Fruit fly (Drosophila melanogaster) Kc167 (cell line): ENCODE results near the gene Edem1.

Experiments
- Myc ChIP-seq: fragments of >200 bp; optimal IDR thresholded peaks from 2 replicates; lab custom pipeline; 2017; ENCODE audit warnings: missing external identifiers
- Sin3A ChIP-seq: fragments of >200 bp; optimal IDR thresholded peaks from 2 replicates; lab custom pipeline; 2018; ENCODE audit warnings: missing external identifiers
- h ChIP-seq: fragments of >200 bp; optimal IDR thresholded peaks from 3 replicates; lab custom pipeline; 2018; ENCODE audit warnings: missing external identifiers
- insv ChIP-seq: fragments of >200 bp; optimal IDR thresholded peaks from 3 replicates; lab custom pipeline; 2018; ENCODE audit warnings: missing external identifiers
- psq ChIP-seq: fragments of >200 bp; optimal IDR thresholded peaks from 2 replicates; lab custom pipeline; 2017; ENCODE audit warnings: missing external identifiers
- ttk ChIP-seq: sonication (Bioruptor generic); optimal IDR thresholded peaks from 2 replicates; lab custom pipeline; 2017; ENCODE audit warnings: missing external identifiers

Gene Edem1

DNA sequence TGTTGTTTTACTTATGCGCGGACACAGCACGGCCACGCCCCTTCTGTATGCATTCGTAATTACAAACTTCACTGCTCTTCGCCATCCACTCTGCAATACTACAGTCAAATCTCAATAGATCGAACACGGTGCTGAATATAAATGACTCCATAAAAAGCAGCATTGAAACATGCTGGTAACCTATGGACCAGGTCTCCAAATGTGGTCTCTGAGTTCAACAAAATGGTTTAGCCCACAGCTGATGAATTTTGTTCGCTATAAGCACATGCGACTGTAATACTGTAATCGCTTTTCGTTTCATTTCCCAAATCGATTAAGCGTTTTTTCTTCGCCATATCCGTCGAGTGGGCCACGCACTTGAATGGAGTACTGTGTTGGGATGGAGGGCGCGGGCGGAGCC lies 11.2 kb downstream of the Edem1 start:
- TF ChIP-seq Sin3A = no peak
- TF ChIP-seq ttk (lab: Kevin White, UChicago) = no peak
- TF ChIP-seq psq (lab: Kevin White, UChicago) = no peak
- no peak for TF ChIP-seq Myc
- no peak for TF ChIP-seq insv
- no peak for TF ChIP-seq h

DNA sequence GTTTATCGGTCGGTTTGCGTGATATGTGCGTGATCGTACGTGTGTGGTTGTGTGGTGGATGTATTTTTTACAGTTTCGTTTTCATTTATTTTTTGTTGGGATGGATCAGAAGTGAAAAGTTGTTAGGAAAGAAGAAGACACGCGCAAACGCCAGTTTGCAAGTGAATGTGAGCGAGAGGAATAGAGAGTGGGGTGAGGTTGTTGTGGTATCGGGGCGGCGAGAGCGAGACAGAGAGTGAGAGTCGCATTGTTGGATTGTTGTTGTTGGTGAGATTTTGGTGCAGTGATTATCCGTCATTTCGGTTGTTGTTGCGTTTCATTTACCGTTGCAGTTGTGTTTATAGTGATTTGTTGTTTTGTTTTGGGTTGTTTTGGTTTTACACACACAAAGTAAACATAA lies 15.1 kb downstream of the Edem1 start:
- TF ChIP-seq Myc (no peak), h (no peak), insv (no peak)

DNA sequence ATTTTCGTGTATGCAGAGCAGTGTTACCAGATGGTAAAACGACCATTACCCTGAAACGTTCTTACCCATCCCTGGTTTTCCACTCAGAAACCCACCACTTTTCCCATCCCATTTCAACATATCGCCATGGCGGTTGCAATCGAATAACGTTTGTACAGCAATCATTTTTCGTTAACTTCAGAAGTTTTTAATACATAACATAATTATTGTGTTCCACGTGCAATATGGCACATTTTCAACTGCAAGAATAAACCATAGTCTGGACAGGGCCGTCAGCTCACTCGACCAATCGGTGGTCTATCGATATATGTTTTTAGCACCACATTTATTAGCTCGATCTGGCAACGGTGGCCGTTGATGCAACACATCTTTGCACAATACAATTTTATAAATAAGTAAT lies 18.7 kb downstream of the Edem1 start, which contains the start of the genes trr and mRpL16:
Gene trr (minus strand): TSS at position 25 of the 400 bp plus-strand sequence.
Gene mRpL16 (plus strand): TSS at position 331 of the 400 bp plus-strand sequence.
- no peak for TF ChIP-seq psq (lab: Kevin White, UChicago)
- no peak for TF ChIP-seq ttk (lab: Kevin White, UChicago)
- no peak for TF ChIP-seq Sin3A

DNA sequence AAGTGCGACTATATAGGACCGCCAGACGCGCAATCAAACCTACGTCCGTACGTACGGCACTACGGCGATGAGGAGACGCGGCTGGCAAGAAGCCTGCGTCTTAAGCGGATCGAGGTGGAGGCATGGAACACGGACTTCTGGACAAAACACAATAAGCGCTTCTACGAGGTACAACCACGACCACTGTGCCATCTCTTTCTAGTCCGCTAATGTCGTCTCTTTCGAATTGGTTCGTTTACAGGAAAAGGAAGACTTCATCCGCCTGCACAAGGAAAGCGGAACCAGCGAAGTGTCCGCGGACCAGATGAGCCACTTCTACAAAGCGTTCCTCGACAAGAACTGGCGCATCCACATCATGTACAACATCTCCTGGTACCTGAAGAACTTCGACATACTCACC lies 27.8 kb downstream of the Edem1 start:
- TF ChIP-seq insv (no peak), ttk (lab: Kevin White, UChicago) (no peak), h (no peak)

DNA sequence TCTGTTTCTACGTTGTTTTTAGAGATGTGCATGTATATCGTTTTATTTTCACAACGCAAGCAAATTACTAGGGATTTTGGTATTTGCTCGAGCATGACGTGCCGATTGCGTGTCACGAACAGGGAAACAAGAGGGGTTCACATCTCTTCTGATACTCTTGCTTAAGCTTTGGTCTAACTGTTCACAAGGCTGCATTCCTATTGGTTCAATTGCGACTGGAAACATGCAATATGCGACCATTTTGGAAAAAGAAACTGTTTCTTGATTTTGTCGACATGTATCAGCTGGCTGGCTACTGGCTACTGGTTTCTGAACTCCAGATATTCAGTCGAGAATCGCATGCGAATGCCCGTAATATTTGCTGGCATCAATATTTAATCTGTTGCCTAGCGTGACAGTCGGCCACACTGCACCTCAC lies 28.5 kb downstream of the Edem1 start, which contains the start of gene Coa8:
Gene Coa8 (plus strand): TSS at position 144 of the 418 bp plus-strand sequence.
- TF ChIP-seq insv (no peak), psq (lab: Kevin White, UChicago) (no peak), ttk (lab: Kevin White, UChicago) (no peak), Sin3A (no peak), Myc (no peak), h (no peak)

DNA sequence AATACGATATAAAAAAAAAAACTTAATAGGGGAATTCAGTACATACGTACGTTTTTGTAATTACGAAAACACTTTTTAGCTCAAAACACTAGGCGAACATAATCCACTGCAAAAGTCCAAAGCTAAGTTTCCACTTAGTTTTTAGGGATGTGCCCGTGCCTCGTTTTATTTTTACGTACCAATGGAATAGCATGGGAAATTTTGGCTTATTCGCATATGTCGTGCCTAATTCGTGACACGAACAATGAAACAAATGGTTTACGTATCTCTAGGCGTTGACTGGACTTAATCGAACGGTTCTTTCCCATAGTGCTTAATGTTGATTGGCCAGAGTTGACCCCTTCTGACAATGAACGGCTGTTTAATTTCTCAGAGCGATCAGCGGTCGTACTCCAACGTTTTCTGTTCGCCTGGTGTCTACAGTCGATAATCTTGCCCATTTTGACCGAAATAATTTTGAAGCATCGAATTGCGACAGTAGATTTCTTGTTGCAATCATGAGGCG lies 29.0 kb downstream of the Edem1 start, which contains the start of gene CG14818:
Gene CG14818 (minus strand): TSS at position 169 of the 505 bp plus-strand sequence.
- no peak for TF ChIP-seq Myc
- no peak for TF ChIP-seq h
- no peak for TF ChIP-seq Sin3A
- no peak for TF ChIP-seq psq (lab: Kevin White, UChicago)
- no peak for TF ChIP-seq insv
- TF ChIP-seq ttk (lab: Kevin White, UChicago) = no peak

DNA sequence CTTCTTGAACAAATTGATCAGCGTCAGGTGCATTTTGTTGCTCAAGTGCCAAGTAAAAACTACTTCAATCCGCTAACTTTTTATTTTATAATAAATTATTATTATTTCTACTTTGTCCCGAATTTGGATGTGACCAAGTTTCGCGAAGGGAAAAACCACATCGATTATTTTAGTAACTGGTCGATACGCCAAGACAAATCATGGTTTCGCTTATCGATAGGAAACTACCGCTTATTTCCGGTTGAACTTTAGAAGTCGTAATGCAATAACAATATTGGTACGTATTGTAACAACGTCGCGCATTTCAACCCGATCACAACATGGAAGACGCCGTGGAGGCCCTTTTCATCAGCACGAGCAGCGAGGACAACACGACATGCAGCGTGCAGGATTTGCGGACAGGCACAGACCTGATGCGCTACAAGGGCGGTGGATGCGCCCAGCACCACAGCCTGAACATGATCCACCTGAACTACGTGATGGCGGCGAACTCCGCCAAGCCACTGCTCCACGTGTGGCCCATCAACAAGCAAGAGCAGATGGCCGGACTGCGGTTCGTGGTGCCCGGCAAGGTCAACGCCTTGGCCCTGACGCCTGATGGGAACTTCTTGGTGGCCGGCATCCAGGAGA lies 31.4 kb downstream of the Edem1 start, which contains the start of the genes CG14817 and CG14805:
Gene CG14817 (minus strand): TSS at position 164 of the 630 bp plus-strand sequence.
Gene CG14805 (plus strand): TSS at position 211 of the 630 bp plus-strand sequence.
- TF ChIP-seq Sin3A (no peak), h (no peak), ttk (lab: Kevin White, UChicago) (no peak), insv (no peak), Myc (no peak), psq (lab: Kevin White, UChicago) (no peak)

DNA sequence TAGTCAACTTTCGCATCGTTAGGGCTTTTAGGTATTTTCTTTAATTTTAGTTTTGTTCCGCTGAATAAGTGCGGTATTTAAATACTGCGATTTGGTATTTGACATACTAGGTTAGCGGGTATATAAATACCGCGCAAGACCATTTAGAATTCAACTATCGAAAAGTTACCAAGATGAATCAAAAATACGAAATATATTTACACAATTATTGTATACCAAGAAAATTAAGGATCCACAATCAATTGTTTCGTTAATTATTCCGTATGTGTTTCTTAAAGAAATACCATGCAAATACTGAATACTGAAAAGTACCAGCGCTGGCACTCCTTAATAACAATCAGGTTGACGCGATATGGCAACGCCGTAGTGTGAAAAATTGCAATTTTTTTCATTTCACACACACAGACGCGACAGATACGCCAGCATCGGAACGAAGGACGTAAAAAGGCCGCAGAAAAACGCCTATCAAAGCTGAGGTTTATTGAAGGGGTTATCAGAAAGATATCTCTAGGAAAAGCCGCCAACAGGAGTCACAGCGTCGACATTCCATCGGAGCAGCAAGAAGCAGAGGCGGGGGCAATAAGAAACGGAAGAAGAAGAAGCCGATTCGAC lies 35.0 kb downstream of the Edem1 start, which contains the start of the genes Pgam5 and Vps26:
Gene Pgam5 (minus strand): TSS at position 51 of the 612 bp plus-strand sequence.
Gene Vps26 (plus strand): TSS at position 339 of the 612 bp plus-strand sequence.
- TF ChIP-seq Sin3A = no peak

DNA sequence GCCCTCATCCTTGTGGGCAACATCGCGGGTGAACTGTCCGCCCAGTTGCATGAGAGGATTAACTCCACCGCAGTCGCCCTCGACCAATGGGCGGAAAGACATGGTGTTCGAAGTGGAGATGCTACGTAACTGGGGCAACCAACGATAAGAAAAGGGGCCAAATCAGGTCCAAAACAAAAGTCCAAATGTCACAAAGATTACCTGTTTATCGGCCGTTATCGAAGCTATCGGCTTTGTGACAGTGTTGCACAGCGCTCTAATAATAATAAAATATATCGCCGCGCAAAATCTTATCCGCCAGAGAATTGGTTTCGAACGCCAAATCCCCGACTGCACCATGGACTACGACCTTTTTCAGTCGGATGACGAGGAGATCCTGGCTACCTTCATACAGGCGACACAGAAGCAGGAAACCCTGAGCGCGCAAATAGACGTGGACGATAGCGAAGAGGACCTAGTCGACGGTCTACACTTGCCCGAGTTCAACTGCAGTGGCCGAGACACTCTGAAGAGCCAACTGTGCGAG lies 40.0 kb downstream of the Edem1 start, which contains the start of the genes CG14803 and Pex5:
Gene CG14803 (plus strand): TSS at position 285 of the 526 bp plus-strand sequence.
Gene Pex5 (minus strand): TSS at position 476 of the 526 bp plus-strand sequence.
- TF ChIP-seq insv (no peak), Sin3A (no peak), h (no peak)

DNA sequence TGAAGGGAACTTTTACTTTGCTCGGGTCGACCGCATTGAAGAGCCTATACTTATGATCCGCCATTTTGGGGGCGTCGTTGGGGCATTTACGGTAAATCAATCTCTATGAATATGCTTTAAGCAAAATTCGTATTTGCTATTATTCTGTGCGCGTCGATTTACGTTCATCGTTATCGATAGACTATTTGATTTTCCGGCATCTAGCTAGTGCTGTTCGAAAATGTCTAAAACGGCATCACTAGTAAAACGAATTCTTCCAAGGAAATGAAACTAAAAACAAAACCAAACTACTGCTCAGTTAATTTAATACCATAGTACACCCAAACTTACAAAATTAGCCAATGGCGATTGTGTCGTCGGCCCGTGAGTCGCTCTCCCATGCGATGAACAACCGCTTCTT lies 43.0 kb downstream of the Edem1 start, which contains the start of the genes Gcna and MED18:
Gene Gcna (minus strand): TSS at position 163 of the 400 bp plus-strand sequence.
Gene MED18 (plus strand): TSS at position 237 of the 400 bp plus-strand sequence.
- TF ChIP-seq ttk (lab: Kevin White, UChicago) = no peak
- no peak for TF ChIP-seq psq (lab: Kevin White, UChicago)
- TF ChIP-seq Sin3A = no peak
- no peak for TF ChIP-seq Myc
- TF ChIP-seq h = no peak
- TF ChIP-seq insv = no peak

DNA sequence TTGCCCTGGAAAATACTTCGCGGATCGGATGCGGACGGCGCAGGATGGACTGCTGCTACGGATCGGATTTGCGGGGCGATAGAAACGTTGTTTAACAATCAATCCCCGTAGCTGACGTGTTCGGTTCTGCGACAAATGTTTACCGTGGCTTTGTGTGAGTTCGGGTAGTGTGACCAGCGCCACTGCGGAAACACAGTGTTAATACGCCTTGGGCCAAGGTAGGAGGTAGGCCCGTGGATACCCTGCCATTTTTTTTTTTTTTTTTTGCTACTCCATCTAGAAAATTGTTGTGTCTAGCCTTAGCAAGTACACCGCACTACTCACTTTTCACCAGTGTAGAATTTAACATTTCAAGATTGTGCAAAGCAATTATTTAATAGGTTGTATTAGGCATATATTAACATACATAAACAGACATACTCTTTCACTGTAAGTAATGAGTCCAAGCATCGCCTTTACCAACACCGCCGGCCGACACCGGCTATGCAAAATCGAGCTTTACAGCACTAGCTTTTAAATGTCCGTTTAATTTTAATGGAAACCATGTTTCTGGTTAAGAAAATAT lies 46.9 kb downstream of the Edem1 start, which contains the start of gene deltaCOP:
Gene deltaCOP (minus strand): TSS at position 171 of the 565 bp plus-strand sequence.
- TF ChIP-seq insv (no peak), ttk (lab: Kevin White, UChicago) (no peak), h (no peak), Myc (no peak), Sin3A (no peak), psq (lab: Kevin White, UChicago) (no peak)

DNA sequence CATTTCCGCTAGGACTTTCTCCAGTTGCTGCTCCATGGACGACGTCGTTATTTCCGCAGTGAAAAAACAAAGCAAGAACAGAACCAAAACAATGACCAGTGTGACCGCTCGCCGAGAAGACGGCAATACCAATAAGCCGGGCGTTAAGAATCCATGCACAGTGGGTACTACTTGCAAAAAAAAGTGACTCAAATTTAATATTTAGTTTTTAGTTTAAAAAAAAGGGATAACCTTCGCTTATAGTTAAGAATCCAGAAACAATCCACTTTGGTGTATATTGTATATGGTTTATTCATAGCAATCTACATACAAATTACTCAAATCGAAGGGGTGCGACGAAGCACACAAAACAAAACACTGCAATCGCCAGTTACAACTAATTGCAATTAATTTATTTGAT lies 49.8 kb downstream of the Edem1 start, which contains the start of gene Lamtor5:
Gene Lamtor5 (minus strand): TSS at position 105 of the 400 bp plus-strand sequence.
- TF ChIP-seq insv (no peak), h (no peak), psq (lab: Kevin White, UChicago) (no peak), ttk (lab: Kevin White, UChicago) (no peak), Sin3A (no peak), Myc (no peak)

DNA sequence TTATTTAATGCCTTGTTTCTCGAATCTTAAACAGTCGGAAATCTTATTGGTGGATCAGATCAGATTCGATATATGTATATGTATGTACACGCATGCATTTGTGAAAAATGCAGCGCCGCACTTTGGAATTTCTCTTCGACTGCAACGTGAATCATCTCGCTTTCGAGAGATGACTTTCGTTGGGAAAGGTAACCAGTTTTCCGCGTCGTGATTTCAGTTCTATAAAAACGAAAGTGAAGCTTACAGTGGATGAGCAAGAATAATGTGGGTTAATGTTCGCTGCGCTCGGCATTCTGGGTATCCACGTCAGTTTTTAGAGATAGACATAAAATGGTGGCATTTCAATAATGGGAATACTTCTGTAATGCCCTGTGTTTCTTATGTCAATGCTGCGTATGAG lies 52.0 kb downstream of the Edem1 start:
- TF ChIP-seq Sin3A = no peak
